Worm (Caenorhabditis elegans): Measurements from ENCODE around the gene C13A10.2.

Gene C13A10.2

ce11 chrII:1322283-1323173 is 35.3 kb downstream of the C13A10.2 start:
- TF ChIP-seq F39B2.1 (GFP tag; IDR thresholded peaks at IDR 0.05) (peak; percentile 7; the same call in 1 of the 2 replicates), snpc-1.3 (tag; optimal IDR thresholded peaks at IDR 0.05; ENCODE audit: insufficient read depth) (peak; percentile 7), nhr-27 (tag; optimal IDR thresholded peaks at IDR 0.05) (no peak), snpc-3.4 (tag; optimal IDR thresholded peaks at IDR 0.05) (peak; percentile 52), Y53G8AR.9 (GFP tag; conservative IDR thresholded peaks at IDR 0.05) (0 out of 2 replicates have a peak, but pooled peaks have one; percentile 4), madf-6 (GFP tag; IDR thresholded peaks at IDR 0.05) (no peak; the same call in 1 of the 2 replicates), tlf-1 (GFP tag; optimal IDR thresholded peaks at IDR 0.05) (peak; percentile 37), hsf-1 (GFP tag; IDR thresholded peaks at IDR 0.05) (peak; percentile 28; the same call in 1 of the 2 replicates), ekl-4 (GFP tag; IDR thresholded peaks at IDR 0.05) (peak; percentile 10; the same call in 1 of the 2 replicates), lin-26 (GFP tag; IDR thresholded peaks at IDR 0.05) (peak; percentile 59; the same call in 1 of the 2 replicates), lin-54 (GFP tag; optimal IDR thresholded peaks at IDR 0.05) (peak; percentile 36), nhr-80 (tag; optimal IDR thresholded peaks at IDR 0.05) (no peak), zim-3 (tag; optimal IDR thresholded peaks at IDR 0.05) (peak; percentile 37), lsl-1 (GFP tag; optimal IDR thresholded peaks at IDR 0.05) (peak; percentile 24), mcd-1 (GFP tag; IDR thresholded peaks at IDR 0.05) (peak; percentile 10; the same call in 1 of the 2 replicates), ama-1 (optimal IDR thresholded peaks at IDR 0.05) (no peak), ama-1 (GFP tag; optimal IDR thresholded peaks at IDR 0.05) (peak; percentile 29 to 66), F49E8.2 (tag; optimal IDR thresholded peaks at IDR 0.05; ENCODE audit: insufficient read depth) (peak; percentile 86), ceh-100 (GFP tag; IDR thresholded peaks at IDR 0.05) (peak; percentile 24; the same call in 1 of the 2 replicates), madf-3 (GFP tag; IDR thresholded peaks at IDR 0.05) (peak; percentile 41; the same call in 1 of the 2 replicates), egl-18 (GFP tag; IDR thresholded peaks at IDR 0.05) (no peak), mxl-1 (tag; optimal IDR thresholded peaks at IDR 0.05) (no peak), ceh-58 (GFP tag; IDR thresholded peaks at IDR 0.05) (0 out of 2 replicates have a peak, but pooled peaks have one; percentile 38), pbrm-1 (GFP tag; IDR thresholded peaks at IDR 0.05) (peak; percentile 16; the same call in 1 of the 2 replicates), rcor-1 (GFP tag; IDR thresholded peaks at IDR 0.05) (0 out of 2 replicates have a peak, but pooled peaks have one; percentile 11), zfh-2 (GFP tag; conservative IDR thresholded peaks at IDR 0.05) (peak; percentile 66), lsy-27 (tag; optimal IDR thresholded peaks at IDR 0.05; ENCODE audit: borderline replicate concordance, insufficient read depth) (no peak), egl-44 (GFP tag; IDR thresholded peaks at IDR 0.05) (peak; percentile 8; the same call in 1 of the 2 replicates), C17E4.6 (GFP tag; IDR thresholded peaks at IDR 0.05) (0 out of 2 replicates have a peak, but pooled peaks have one; percentile 24), ceh-27 (GFP tag; optimal IDR thresholded peaks at IDR 0.05) (no peak), attf-6 (GFP tag; IDR thresholded peaks at IDR 0.05) (peak; percentile 29; the same call in 1 of the 2 replicates)

ce11 chrII:1320987-1321807 is 36.6 kb downstream of the C13A10.2 start, which contains the start of gene vig-1:
Gene vig-1, plus strand, starts transcription at chrII:1321037.
- TF ChIP-seq ztf-26 (tag; optimal IDR thresholded peaks at IDR 0.05) = no peak
- no peak for TF ChIP-seq F55B11.4 (tag; optimal IDR thresholded peaks at IDR 0.05; ENCODE audit: borderline replicate concordance, insufficient read depth)
- TF ChIP-seq T26A5.8 (tag; optimal IDR thresholded peaks at IDR 0.05) = no peak
- TF ChIP-seq B0261.1 (tag; optimal IDR thresholded peaks at IDR 0.05) = no peak
- TF ChIP-seq ztf-18 (tag; optimal IDR thresholded peaks at IDR 0.05) = no peak
- TF ChIP-seq rcor-1 (GFP tag; IDR thresholded peaks at IDR 0.05) = no peak
- TF ChIP-seq madf-8 (GFP tag; conservative IDR thresholded peaks at IDR 0.05) = no peak
- TF ChIP-seq rec-8 (tag; optimal IDR thresholded peaks at IDR 0.05) = no peak
- TF ChIP-seq mcd-1 (GFP tag; IDR thresholded peaks at IDR 0.05) = peak; percentile 58
- TF ChIP-seq aptf-2 (GFP tag; conservative IDR thresholded peaks at IDR 0.05) = no peak
- TF ChIP-seq snpc-3.4 (tag; optimal IDR thresholded peaks at IDR 0.05) = no peak
- no peak for TF ChIP-seq efl-1 (GFP tag; optimal IDR thresholded peaks at IDR 0.05)
- TF ChIP-seq nhr-27 (tag; optimal IDR thresholded peaks at IDR 0.05) = no peak
- TF ChIP-seq madf-3 (GFP tag; IDR thresholded peaks at IDR 0.05) = peak; percentile 27; the same call in 1 of the 2 replicates
- no peak for TF ChIP-seq somi-1 (GFP tag; optimal IDR thresholded peaks at IDR 0.05)
- peak; percentile 46 for TF ChIP-seq lsl-1 (GFP tag; optimal IDR thresholded peaks at IDR 0.05)
- no peak for TF ChIP-seq hmg-1.2 (GFP tag; IDR thresholded peaks at IDR 0.05)
- no peak for TF ChIP-seq sdz-38 (tag; optimal IDR thresholded peaks at IDR 0.05)
